Worm (Caenorhabditis elegans) whole organism, late embryonic: ENCODE results near the gene apd-3.

ENCODE experiments used
- F13H6.1 ChIP-seq: sonication (generic microtip); optimal IDR thresholded peaks from 2 replicates; lab custom pipeline; 2016; ENCODE audit warnings: missing genetic modification characterization, missing compliant biosample characterization
- K02D7.2 ChIP-seq: sonication (generic microtip); optimal IDR thresholded peaks from 2 replicates; lab custom pipeline; 2017; ENCODE audit warnings: mild to moderate bottlenecking, missing genetic modification characterization, missing compliant biosample characterization
- T23F11.4 ChIP-seq: fragments of 200-800 bp; sonication (Bioruptor generic); optimal IDR thresholded peaks from 2 replicates; lab custom pipeline; 2018; ENCODE audit warnings: mild to moderate bottlenecking, missing genetic modification characterization, missing compliant biosample characterization
- ceh-14 ChIP-seq: sonication (generic microtip); optimal IDR thresholded peaks from 2 replicates; lab custom pipeline; 2016; ENCODE audit warnings: missing genotype, missing genetic modification characterization, missing compliant biosample characterization
- ceh-18 ChIP-seq: sonication (generic microtip); optimal IDR thresholded peaks from 2 replicates; lab custom pipeline; 2016; ENCODE audit warnings: missing genetic modification characterization, missing compliant biosample characterization
- ceh-2 ChIP-seq: sonication (generic microtip); optimal IDR thresholded peaks from 2 replicates; lab custom pipeline; 2016; ENCODE audit warnings: missing genotype, missing genetic modification characterization, missing compliant biosample characterization
- ceh-22 ChIP-seq: sonication (generic microtip); optimal IDR thresholded peaks from 2 replicates; lab custom pipeline; 2017; ENCODE audit warnings: missing biosample characterization, missing genetic modification characterization
- ceh-30 ChIP-seq: fragments of 150-350 bp; optimal IDR thresholded peaks from 2 replicates; lab custom pipeline; 2014; ENCODE audit warnings: missing biosample characterization, missing genetic modification characterization
- ceh-45 ChIP-seq: fragments of 200-800 bp; sonication (Bioruptor generic); IDR thresholded peaks from 2 replicates; pipeline ENCODE4 v1.3.6; 2022; ENCODE audit warnings: missing genetic modification reagents, missing genetic modification characterization, missing compliant biosample characterization
- ceh-9 ChIP-seq: sonication (generic microtip); optimal IDR thresholded peaks from 2 replicates; lab custom pipeline; 2016; ENCODE audit warnings: mild to moderate bottlenecking, missing genetic modification characterization, inconsistent platforms, missing compliant biosample characterization
- dmd-4 ChIP-seq: sonication (generic microtip); optimal IDR thresholded peaks from 2 replicates; lab custom pipeline; 2016; ENCODE audit warnings: borderline replicate concordance, missing genetic modification characterization, missing compliant biosample characterization
- dve-1 ChIP-seq: sonication (generic microtip); optimal IDR thresholded peaks from 2 replicates; lab custom pipeline; 2017; ENCODE audit warnings: antibody characterized with exemption, mild to moderate bottlenecking, missing genetic modification characterization, missing compliant biosample characterization
- elt-2 ChIP-seq: sonication (generic microtip); optimal IDR thresholded peaks from 2 replicates; lab custom pipeline; 2016; ENCODE audit warnings: missing genetic modification reagents, missing genetic modification characterization, missing compliant biosample characterization
- eyg-1 ChIP-seq: sonication (generic microtip); optimal IDR thresholded peaks from 2 replicates; lab custom pipeline; 2016; ENCODE audit warnings: missing genotype, missing genetic modification characterization, missing compliant biosample characterization
- fkh-10 ChIP-seq: fragments of 150-350 bp; optimal IDR thresholded peaks from 2 replicates; lab custom pipeline; 2014; ENCODE audit warnings: missing biosample characterization, missing genetic modification reagents, missing genetic modification characterization
- hlh-13 ChIP-seq: fragments of 200-800 bp; sonication (Bioruptor generic); optimal IDR thresholded peaks from 2 replicates; lab custom pipeline; 2018; ENCODE audit warnings: mild to moderate bottlenecking, missing genetic modification characterization, missing compliant biosample characterization
- hlh-15 ChIP-seq: sonication (generic microtip); optimal IDR thresholded peaks from 2 replicates; lab custom pipeline; 2016; ENCODE audit warnings: missing genetic modification characterization, missing compliant biosample characterization
- hlh-30 ChIP-seq: sonication (generic microtip); optimal IDR thresholded peaks from 2 replicates; lab custom pipeline; 2017; ENCODE audit warnings: antibody characterized with exemption, missing genetic modification characterization, missing compliant biosample characterization; ENCODE audit not compliant: insufficient read depth
- lim-6 ChIP-seq: sonication (generic microtip); optimal IDR thresholded peaks from 2 replicates; lab custom pipeline; 2016; ENCODE audit warnings: missing genetic modification characterization, missing compliant biosample characterization
- lin-11 ChIP-seq: fragments of 200-800 bp; sonication (Bioruptor generic); optimal IDR thresholded peaks from 2 replicates; lab custom pipeline; 2018; ENCODE audit warnings: mild to moderate bottlenecking, missing genetic modification characterization, missing compliant biosample characterization
- mec-3 ChIP-seq: sonication (generic microtip); optimal IDR thresholded peaks from 2 replicates; lab custom pipeline; 2016; ENCODE audit warnings: borderline replicate concordance, missing genetic modification characterization, missing compliant biosample characterization
- nfya-1 ChIP-seq: sonication (generic microtip); optimal IDR thresholded peaks from 2 replicates; lab custom pipeline; 2017; ENCODE audit warnings: missing genetic modification characterization, mild to moderate bottlenecking, missing compliant biosample characterization, antibody characterized with exemption, moderate library complexity
- nhr-11 ChIP-seq: fragments of 150-350 bp; optimal IDR thresholded peaks from 2 replicates; lab custom pipeline; 2014; ENCODE audit warnings: missing biosample characterization, missing genetic modification characterization
- nhr-232 ChIP-seq: sonication (generic microtip); optimal IDR thresholded peaks from 2 replicates; lab custom pipeline; 2016; ENCODE audit warnings: missing genetic modification characterization, missing compliant biosample characterization
- odd-2 ChIP-seq: sonication (generic microtip); optimal IDR thresholded peaks from 2 replicates; lab custom pipeline; 2017; ENCODE audit warnings: antibody characterized with exemption, mild to moderate bottlenecking, missing genetic modification characterization, missing compliant biosample characterization
- pag-3 ChIP-seq: sonication (generic microtip); optimal IDR thresholded peaks from 2 replicates; lab custom pipeline; 2016; ENCODE audit warnings: missing compliant biosample characterization, missing genetic modification characterization, borderline replicate concordance
- rnt-1 ChIP-seq: sonication (generic microtip); optimal IDR thresholded peaks from 2 replicates; lab custom pipeline; 2016; ENCODE audit warnings: missing genetic modification characterization, missing compliant biosample characterization
- sdc-2 ChIP-seq: sonication (generic microtip); optimal IDR thresholded peaks from 2 replicates; lab custom pipeline; 2016; ENCODE audit warnings: missing genotype, missing genetic modification characterization, missing compliant biosample characterization
- syd-9 ChIP-seq: sonication (generic microtip); optimal IDR thresholded peaks from 2 replicates; lab custom pipeline; 2016; ENCODE audit warnings: mild to moderate bottlenecking, missing genetic modification characterization, moderate library complexity, missing compliant biosample characterization
- unc-3 ChIP-seq, 2 experiments: fragments of 200-800 bp in 1 of 2; sonication (Bioruptor generic) in 1 of 2; sonication (generic microtip) in 1 of 2; conservative IDR thresholded peaks in 1 of 2; optimal IDR thresholded peaks in 1 of 2; 2 replicates each; pipeline versions ENCODE4 v1.3.6 to Lab custom; 2016 to 2022; ENCODE audit warnings: missing compliant biosample characterization in 2 of 2, missing genetic modification characterization in 2 of 2, missing genetic modification reagents in 1 of 2
- unc-42 ChIP-seq: sonication (generic microtip); optimal IDR thresholded peaks from 2 replicates; lab custom pipeline; 2016; ENCODE audit warnings: missing genotype, missing genetic modification characterization, missing compliant biosample characterization

The apd-3 gene

DNA sequence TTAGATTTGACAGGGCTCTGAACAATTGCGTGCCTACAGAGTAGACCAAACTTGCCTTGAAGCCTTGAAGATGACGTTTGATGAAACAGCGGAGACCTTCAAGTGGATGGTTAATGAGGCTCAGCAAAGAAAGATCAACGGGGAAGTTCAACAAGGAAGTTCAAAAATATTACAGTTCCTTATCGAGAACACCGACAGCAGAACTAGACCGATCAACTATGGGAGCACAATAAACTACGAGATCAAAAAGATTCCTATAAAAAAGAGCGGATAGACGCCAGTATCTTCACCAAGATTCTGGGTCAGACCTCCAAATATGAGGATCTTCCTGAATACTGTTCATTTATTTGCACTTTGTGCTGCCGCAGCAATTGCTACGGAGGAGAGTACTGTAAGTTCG lies 33.5 kb upstream of the apd-3 start, which contains the start of gene clec-134:
clec-134 (plus strand) TSS at position 301 of the 400 bp plus-strand sequence.
- TF ChIP-seq ceh-22 (tag; lab: Kevin White, UChicago) = no peak
- TF ChIP-seq dmd-4 = no peak
- TF ChIP-seq nhr-232 = no peak
- no peak for TF ChIP-seq syd-9 (tag; lab: Kevin White, UChicago)

DNA sequence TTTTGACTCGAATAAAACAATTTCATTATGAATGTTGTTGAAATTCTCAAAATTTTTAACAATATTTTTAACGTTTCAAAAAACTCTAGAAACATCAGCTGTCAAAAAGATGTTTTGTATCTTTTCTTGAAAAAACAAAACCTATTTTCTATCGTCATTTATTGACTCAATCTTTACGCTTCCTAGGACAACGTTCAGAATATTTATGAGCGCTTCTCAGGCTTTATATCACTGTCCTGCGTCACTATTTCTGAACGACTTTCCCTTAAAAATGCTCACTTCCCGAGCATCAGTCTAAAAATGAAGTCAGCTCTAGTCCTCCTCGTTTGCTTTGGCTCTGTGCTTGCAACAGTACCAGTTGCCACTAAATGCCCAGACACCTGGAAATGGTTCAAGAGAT lies 31.9 kb upstream of the apd-3 start, which contains the start of gene clec-133:
clec-133 (plus strand) TSS at position 301 of the 400 bp plus-strand sequence.
- TF ChIP-seq sdc-2 (tag; lab: Kevin White, UChicago) = no peak
- no peak for TF ChIP-seq lin-11 (tag; lab: Kevin White, UChicago)
- no peak for TF ChIP-seq dve-1 (tag; lab: Kevin White, UChicago)
- no peak for TF ChIP-seq fkh-10 (GFP tag; lab: Kevin White, UChicago)
- no peak for TF ChIP-seq lim-6 (tag; lab: Kevin White, UChicago)
- no peak for TF ChIP-seq mec-3 (tag; lab: Kevin White, UChicago)
- no peak for TF ChIP-seq nhr-11 (tag; lab: Kevin White, UChicago)
- no peak for TF ChIP-seq elt-2 (tag; lab: Kevin White, UChicago)
- no peak for TF ChIP-seq hlh-13 (GFP tag; lab: Kevin White, UChicago)
- no peak for TF ChIP-seq ceh-2
- no peak for TF ChIP-seq syd-9 (tag; lab: Kevin White, UChicago)

DNA sequence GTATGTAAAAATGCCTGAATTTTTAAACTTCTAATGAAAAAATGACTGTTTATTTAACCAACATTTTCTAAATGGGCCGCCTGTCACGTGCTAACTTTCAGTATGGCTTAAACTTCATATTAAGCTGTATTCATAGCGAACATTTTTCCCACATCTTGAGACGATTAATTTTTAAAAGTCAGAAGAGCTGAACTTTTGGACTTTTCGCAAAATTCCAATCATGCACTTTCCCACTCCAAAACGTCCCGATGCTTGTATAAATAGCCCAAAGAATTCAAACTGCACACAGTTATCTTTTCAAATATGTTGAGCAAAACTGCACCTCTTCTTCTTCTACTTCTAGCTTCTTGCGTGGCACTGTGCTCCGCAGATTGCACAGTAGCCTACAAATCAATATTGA lies 30.5 kb upstream of the apd-3 start, which contains the start of gene clec-132:
clec-132 (plus strand) TSS at position 301 of the 400 bp plus-strand sequence.
- TF ChIP-seq elt-2 (tag; lab: Kevin White, UChicago) = no peak

DNA sequence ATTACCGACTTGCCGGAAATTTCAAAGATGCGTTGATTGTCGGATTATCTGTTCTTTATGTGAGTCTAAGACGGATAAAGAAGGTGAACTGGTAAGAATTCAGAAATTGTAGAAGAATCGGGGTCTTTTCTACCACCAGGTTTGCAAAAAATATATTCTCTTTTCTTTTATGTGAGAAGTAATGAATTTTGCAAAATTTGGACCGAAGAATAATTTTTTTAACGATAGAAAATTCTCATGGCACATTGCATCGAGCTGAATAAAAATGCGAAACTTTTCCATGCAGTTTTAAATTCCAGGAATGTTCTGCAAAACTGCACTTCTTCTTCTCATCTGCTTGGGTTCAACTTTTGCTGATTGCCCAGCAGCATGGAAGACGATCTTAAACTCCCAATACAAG lies 27.0 kb upstream of the apd-3 start, which contains the start of gene clec-130:
clec-130 (plus strand) TSS at position 301 of the 400 bp plus-strand sequence.
- no peak for TF ChIP-seq unc-42 (tag; lab: Kevin White, UChicago)
- no peak for TF ChIP-seq T23F11.4 (GFP tag; lab: Kevin White, UChicago)
- TF ChIP-seq dve-1 (tag; lab: Kevin White, UChicago) = no peak
- TF ChIP-seq nfya-1 (tag; lab: Kevin White, UChicago) = no peak
- TF ChIP-seq hlh-30 = no peak
- TF ChIP-seq hlh-13 (GFP tag; lab: Kevin White, UChicago) = no peak
- TF ChIP-seq ceh-30 (tag; lab: Kevin White, UChicago) = no peak
- TF ChIP-seq hlh-15 (tag; lab: Kevin White, UChicago) = no peak
- no peak for TF ChIP-seq K02D7.2 (tag; lab: Kevin White, UChicago)

DNA sequence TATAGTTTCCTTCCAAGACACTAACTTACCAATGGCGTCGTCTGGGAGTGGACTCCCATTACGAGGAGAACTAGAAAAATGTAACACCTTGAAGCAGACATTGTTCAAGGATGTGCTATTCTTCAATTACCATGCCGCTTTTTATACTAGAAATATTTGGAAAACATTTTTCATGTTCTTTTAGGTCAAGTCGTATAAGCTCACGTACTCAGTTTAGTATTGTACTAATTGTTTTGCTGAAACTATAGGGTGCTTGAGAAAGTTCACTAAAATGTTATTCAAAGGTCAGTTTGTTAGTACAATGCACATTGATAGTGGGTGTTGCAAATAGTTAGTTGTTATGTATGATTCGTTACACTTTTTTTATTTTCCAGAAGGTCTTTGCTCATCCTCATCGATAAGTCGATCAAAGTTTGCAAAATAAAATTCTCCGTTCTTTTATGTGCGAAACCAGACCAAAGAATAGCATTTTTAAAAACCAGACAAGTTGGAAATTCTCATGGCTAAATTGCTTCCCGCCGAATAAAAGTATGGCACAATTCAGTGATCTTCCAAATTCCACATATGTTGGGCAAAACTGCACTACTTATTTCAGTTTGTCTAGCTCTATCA lies 24.8 kb upstream of the apd-3 start, which contains the start of the genes clec-128 and clec-129:
clec-128 (minus strand) TSS at position 101 of the 612 bp plus-strand sequence.
clec-129 (plus strand) TSS at position 562 of the 612 bp plus-strand sequence.
- TF ChIP-seq pag-3 (no peak), eyg-1 (tag; lab: Kevin White, UChicago) (no peak), ceh-9 (tag; lab: Kevin White, UChicago) (no peak), F13H6.1 (tag; lab: Kevin White, UChicago) (no peak), ceh-14 (no peak), dve-1 (tag; lab: Kevin White, UChicago) (no peak), lim-6 (tag; lab: Kevin White, UChicago) (no peak), ceh-2 (no peak), unc-3 (GFP tag; conservative IDR thresholded peaks at IDR 0.05; lab: Robert Waterston, UW) (no peak), unc-3 (tag; optimal IDR thresholded peaks at IDR 0.05; lab: Kevin White, UChicago) (no peak), odd-2 (tag; lab: Kevin White, UChicago) (no peak), ceh-45 (GFP tag; lab: Robert Waterston, UW) (no peak), ceh-18 (tag; lab: Kevin White, UChicago) (no peak), rnt-1 (no peak), mec-3 (tag; lab: Kevin White, UChicago) (no peak)
